Worm (Caenorhabditis elegans): Measurements from ENCODE around the gene cct-8.

Gene cct-8

ce11 chrIV:1105999-1106398 is 12.3 kb upstream of the cct-8 start (continued):
- TF ChIP-seq C17E4.6 (GFP tag; IDR thresholded peaks at IDR 0.05) (no peak), bed-1 (GFP tag; IDR thresholded peaks at IDR 0.05) (no peak)

DNA sequence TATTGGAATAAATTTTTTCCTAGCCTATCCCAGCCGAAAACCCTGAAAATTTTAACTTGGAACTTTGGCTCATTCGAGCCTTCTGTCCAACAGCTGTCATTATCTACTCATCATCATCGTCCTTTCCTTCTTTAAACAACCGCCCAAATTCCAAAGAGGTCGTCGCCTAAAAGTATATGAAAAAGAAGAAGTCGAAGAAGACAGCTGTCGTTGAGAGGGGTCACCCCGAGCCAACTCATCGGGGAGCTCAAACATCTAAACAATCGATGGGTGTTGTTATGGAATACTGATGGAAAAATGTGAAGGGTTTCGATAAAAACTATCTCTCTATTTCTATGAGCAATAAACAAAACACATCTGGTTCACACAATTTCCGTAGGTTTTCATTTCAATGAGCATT is 11.4 kb upstream of the cct-8 start:
- TF ChIP-seq tbp1 (GFP tag; optimal IDR thresholded peaks at IDR 0.05) = no peak
- TF ChIP-seq ceh-58 (GFP tag; IDR thresholded peaks at IDR 0.05) = no peak
- no peak for TF ChIP-seq ztf-25 (GFP tag; IDR thresholded peaks at IDR 0.05)
- no peak for TF ChIP-seq let-607 (tag; optimal IDR thresholded peaks at IDR 0.05)
- no peak for TF ChIP-seq dox-1 (GFP tag; IDR thresholded peaks at IDR 0.05)
- no peak for TF ChIP-seq tbx-9 (tag; optimal IDR thresholded peaks at IDR 0.05; ENCODE audit: borderline replicate concordance)
- no peak for TF ChIP-seq bed-1 (GFP tag; IDR thresholded peaks at IDR 0.05)
- no peak for TF ChIP-seq B0035.1 (tag; optimal IDR thresholded peaks at IDR 0.05)
- no peak for TF ChIP-seq egl-18 (GFP tag; IDR thresholded peaks at IDR 0.05)
- TF ChIP-seq pha-4 (tag; optimal IDR thresholded peaks at IDR 0.05) = no peak
- no peak for TF ChIP-seq ztf-3 (GFP tag; optimal IDR thresholded peaks at IDR 0.05)
- no peak for TF ChIP-seq let-526 (GFP tag; IDR thresholded peaks at IDR 0.05)
- TF ChIP-seq rpc-1 (optimal IDR thresholded peaks at IDR 0.05) = no peak
- no peak for TF ChIP-seq rpc-1 (tag; optimal IDR thresholded peaks at IDR 0.05)
- TF ChIP-seq nhr-80 (tag; optimal IDR thresholded peaks at IDR 0.05) = no peak
- no peak for TF ChIP-seq madf-10 (tag; optimal IDR thresholded peaks at IDR 0.05)
- no peak for TF ChIP-seq B0019.2 (GFP tag; conservative IDR thresholded peaks at IDR 0.05)

DNA sequence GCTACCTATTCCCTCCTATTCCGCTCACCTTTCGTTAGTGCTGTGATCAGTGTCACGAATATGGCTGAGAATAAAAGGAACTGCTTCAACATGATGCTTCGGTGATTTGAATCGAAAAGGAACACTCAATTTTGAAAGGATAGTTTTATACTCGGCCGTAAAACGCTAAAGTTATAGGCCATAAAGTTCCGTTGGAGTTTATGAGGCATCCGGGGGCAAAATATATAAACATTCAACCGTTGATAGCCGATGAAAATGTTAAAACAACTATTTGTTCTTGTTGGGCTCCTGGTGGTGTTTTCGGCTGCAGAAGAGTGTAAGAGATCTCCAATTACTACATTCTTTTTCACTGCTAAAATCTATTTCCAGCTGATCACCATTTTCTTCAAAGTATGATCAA is 10.8 kb upstream of the cct-8 start, which contains the start of the genes C44B12.9 and C44B12.3:
C44B12.9 (minus strand) TSS at position 101 of the 400 bp plus-strand sequence.
C44B12.3 (plus strand) TSS at position 249 of the 400 bp plus-strand sequence.
- TF ChIP-seq Y67H2A.10 (GFP tag; conservative IDR thresholded peaks at IDR 0.05) = no peak
- no peak for TF ChIP-seq B0336.3 (GFP tag; IDR thresholded peaks at IDR 0.05)
- TF ChIP-seq hlh-12 (tag; optimal IDR thresholded peaks at IDR 0.05) = no peak
- no peak for TF ChIP-seq athp-1 (tag; optimal IDR thresholded peaks at IDR 0.05)
- TF ChIP-seq mxl-1 (tag; optimal IDR thresholded peaks at IDR 0.05) = no peak
- no peak for TF ChIP-seq lin-40 (tag; optimal IDR thresholded peaks at IDR 0.05)
- TF ChIP-seq aptf-3 (GFP tag; IDR thresholded peaks at IDR 0.05) = no peak
- TF ChIP-seq pbrm-1 (GFP tag; IDR thresholded peaks at IDR 0.05) = no peak
- no peak for TF ChIP-seq repo-1 (tag; optimal IDR thresholded peaks at IDR 0.05)
- TF ChIP-seq ztf-18 (tag; optimal IDR thresholded peaks at IDR 0.05) = no peak
- TF ChIP-seq ceh-27 (GFP tag; optimal IDR thresholded peaks at IDR 0.05) = no peak
- no peak for TF ChIP-seq efl-1 (GFP tag; optimal IDR thresholded peaks at IDR 0.05)
- TF ChIP-seq snpc-3.4 (tag; optimal IDR thresholded peaks at IDR 0.05) = no peak
- no peak for TF ChIP-seq tlf-1 (GFP tag; optimal IDR thresholded peaks at IDR 0.05)
- TF ChIP-seq ceh-40 (GFP tag; IDR thresholded peaks at IDR 0.05) = no peak
- TF ChIP-seq ztf-25 (GFP tag; IDR thresholded peaks at IDR 0.05) = no peak

DNA sequence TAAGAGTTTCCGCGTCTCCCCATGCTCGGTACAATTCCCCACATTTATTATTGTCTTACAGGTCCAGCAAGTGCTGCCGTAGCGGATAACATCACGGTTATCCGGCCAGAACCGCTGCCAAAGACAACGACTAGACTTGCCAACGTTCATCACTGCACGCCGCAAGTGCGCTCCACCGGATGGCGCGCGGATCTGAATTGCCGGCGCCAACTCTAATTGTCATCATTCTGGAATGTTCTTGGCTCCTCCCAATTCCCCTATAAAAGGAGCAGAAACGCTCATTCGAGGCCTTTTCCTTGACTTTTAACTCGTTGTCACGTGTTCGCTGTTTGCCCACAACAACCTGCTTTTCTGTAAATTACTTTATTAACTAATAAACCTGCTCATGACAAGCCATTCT is 10.3 kb upstream of the cct-8 start:
- TF ChIP-seq madf-6 (GFP tag; IDR thresholded peaks at IDR 0.05) (peak; percentile 67), madf-8 (GFP tag; conservative IDR thresholded peaks at IDR 0.05) (peak; percentile 33; the same call in 1 of the 2 replicates), hsf-1 (GFP tag; IDR thresholded peaks at IDR 0.05) (peak; percentile 71), mcd-1 (GFP tag; IDR thresholded peaks at IDR 0.05) (peak; percentile 32; the same call in 1 of the 2 replicates)

Data from whole organism, young adult.